Worm (Caenorhabditis elegans): ENCODE measurements around the gene clec-124.

DNA sequence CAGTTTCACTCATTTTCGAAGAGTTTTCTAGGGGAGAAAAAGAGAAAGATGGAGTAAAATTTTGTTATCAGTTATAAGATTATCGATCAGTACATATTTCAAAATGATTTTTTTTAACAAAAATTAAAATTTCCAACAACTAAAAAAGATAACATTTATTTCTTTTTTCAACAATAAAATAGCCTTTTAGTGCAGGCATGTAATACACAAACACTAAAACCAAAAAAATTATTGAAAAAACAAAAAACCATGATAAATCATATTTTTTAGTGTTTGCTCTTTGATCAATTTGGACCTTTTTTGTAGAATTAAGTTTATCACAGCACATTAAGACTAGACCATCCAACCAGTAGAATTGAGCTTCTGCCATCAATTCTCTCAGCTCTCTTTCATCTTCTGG lies 24.9 kb upstream of the clec-124 start, which contains the start of gene ZC239.15:
- TF ChIP-seq unc-39 (tag; optimal IDR thresholded peaks at IDR 0.05) (no peak), pha-4 (tag; optimal IDR thresholded peaks at IDR 0.05) (no peak), egl-27 (tag; optimal IDR thresholded peaks at IDR 0.05) (no peak), ceh-16 (tag; optimal IDR thresholded peaks at IDR 0.05) (no peak), tbx-2 (tag; optimal IDR thresholded peaks at IDR 0.05) (no peak), snpc-4 (tag; optimal IDR thresholded peaks at IDR 0.05) (no peak), jun-1 (tag; optimal IDR thresholded peaks at IDR 0.05) (no peak)
